Worm (Caenorhabditis elegans): ENCODE data around the gene Y26E6A.2.

DNA sequence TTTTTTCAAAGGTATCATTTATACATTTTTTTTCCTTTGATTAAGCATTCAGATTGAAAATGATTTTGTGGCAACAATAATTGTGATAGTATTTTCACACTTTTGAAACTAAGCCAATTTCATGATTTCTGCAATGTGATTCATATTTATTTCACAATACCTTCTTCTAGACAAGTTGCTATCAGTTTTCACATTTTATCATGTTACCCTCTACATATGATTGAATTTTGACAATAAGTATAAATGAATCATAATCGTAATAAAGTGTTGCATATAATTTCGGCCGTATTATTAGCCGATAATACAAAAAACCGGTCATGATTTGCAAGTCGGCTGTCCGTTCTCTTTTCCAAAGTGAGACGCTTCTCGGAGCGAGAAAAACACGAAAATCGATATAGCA is 45.2 kb upstream of the Y26E6A.2 start:
- no peak for TF ChIP-seq unc-62 (GFP tag; optimal IDR thresholded peaks at IDR 0.05 in 1 of 2)
- no peak for TF ChIP-seq unc-62 (tag; optimal IDR thresholded peaks at IDR 0.05)
- TF ChIP-seq lin-15B (tag; optimal IDR thresholded peaks at IDR 0.05), result no peak
- no peak for TF ChIP-seq tag-97 (GFP tag; IDR thresholded peaks at IDR 0.05)
